Fruit fly (Drosophila melanogaster): ENCODE data around the gene RpS27.

Gene RpS27

dm6 chr3R:25205413-25205977 lies 41.8 kb downstream of the RpS27 start (continued):
- TF ChIP-seq ranshi (GFP tag; IDR thresholded peaks at IDR 0.05) (no peak), vvl (GFP tag; IDR thresholded peaks at IDR 0.05) (0 out of 2 replicates have a peak, but pooled peaks have one; percentile 6), crol (GFP tag; IDR thresholded peaks at IDR 0.05) (no peak), Hr78 (GFP tag; optimal IDR thresholded peaks at IDR 0.05) (no peak), disco-r (GFP tag; optimal IDR thresholded peaks at IDR 0.05) (no peak), sug (tag; optimal IDR thresholded peaks at IDR 0.05) (no peak), tll (GFP tag; optimal IDR thresholded peaks at IDR 0.05) (no peak), gem (tag; optimal IDR thresholded peaks at IDR 0.05) (no peak), CG13624 (GFP tag; optimal IDR thresholded peaks at IDR 0.05) (no peak), chinmo (GFP tag; IDR thresholded peaks at IDR 0.05; ENCODE audit: partially characterized antibody) (peak; percentile 88; the same call in 2 of the 4 replicates), ac (GFP tag; optimal IDR thresholded peaks at IDR 0.05) (no peak), sisA (GFP tag; IDR thresholded peaks at IDR 0.05) (no peak), ci (GFP tag; IDR thresholded peaks at IDR 0.05) (no peak), CG18599 (GFP tag; optimal IDR thresholded peaks at IDR 0.05) (no peak), nom (GFP tag; optimal IDR thresholded peaks at IDR 0.05) (peak; percentile 7), ara (GFP tag; IDR thresholded peaks at IDR 0.05) (no peak), CG10543 (GFP tag; optimal IDR thresholded peaks at IDR 0.05) (peak; percentile 63), CG7556 (GFP tag; optimal IDR thresholded peaks at IDR 0.05) (no peak), mirr (GFP tag; optimal IDR thresholded peaks at IDR 0.05) (peak; percentile 62), CG30020 (tag; optimal IDR thresholded peaks at IDR 0.05) (no peak), CG13894 (tag; optimal IDR thresholded peaks at IDR 0.05) (peak; percentile 82), Hr3 (GFP tag; optimal IDR thresholded peaks at IDR 0.05) (no peak), CG7745 (tag; optimal IDR thresholded peaks at IDR 0.05) (no peak), Adf1 (GFP tag; IDR thresholded peaks at IDR 0.05) (no peak; the same call in 1 of the 2 replicates), lbe (GFP tag; optimal IDR thresholded peaks at IDR 0.05) (peak; percentile 45), CG30431 (GFP tag; optimal IDR thresholded peaks at IDR 0.05) (no peak)

DNA sequence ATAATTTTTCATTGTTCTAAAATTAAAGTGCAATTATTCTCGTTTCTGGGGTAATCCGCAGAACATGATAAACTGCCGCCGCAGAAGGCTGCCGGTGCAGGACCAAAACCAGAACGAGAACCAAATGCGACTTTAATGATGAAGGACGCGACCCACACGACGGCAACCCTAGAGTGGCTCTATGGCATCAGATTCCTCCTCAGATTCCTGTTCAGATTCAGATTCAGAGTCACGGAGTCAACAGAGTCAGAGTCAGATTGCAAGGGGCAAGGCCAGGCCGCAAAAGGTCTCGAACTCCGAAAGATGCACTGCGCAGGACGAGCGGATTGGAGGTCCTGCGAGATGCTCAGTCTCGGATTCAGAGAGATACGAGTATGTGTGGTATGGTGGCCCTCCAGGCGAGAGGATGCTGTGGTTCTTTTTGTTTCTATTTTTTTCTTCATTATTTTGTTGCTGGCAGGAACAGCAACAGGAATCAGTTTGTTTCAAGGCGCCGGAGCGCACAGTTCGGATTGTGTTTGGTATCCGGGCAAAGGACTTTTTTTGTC lies 47.9 kb downstream of the RpS27 start, which contains the start of gene CG13654:
TSS of gene CG13654 (plus strand) at position 498 of the 548 bp plus-strand sequence.
- no peak for TF ChIP-seq Vsx1 (GFP tag; optimal IDR thresholded peaks at IDR 0.05)
- peak; percentile 16 for TF ChIP-seq abd-A (tag; optimal IDR thresholded peaks at IDR 0.05)
- TF ChIP-seq CG4820 (GFP tag; optimal IDR thresholded peaks at IDR 0.05): no peak
- TF ChIP-seq CG17328 (GFP tag; IDR thresholded peaks at IDR 0.05): no peak
- no peak for TF ChIP-seq fd64A (GFP tag; optimal IDR thresholded peaks at IDR 0.05)
- TF ChIP-seq CG11504 (tag; optimal IDR thresholded peaks at IDR 0.05): peak; percentile 46
- no peak for TF ChIP-seq CG17359 (tag; optimal IDR thresholded peaks at IDR 0.05)
- no peak for TF ChIP-seq CG3407 (GFP tag; optimal IDR thresholded peaks at IDR 0.05)
- no peak for TF ChIP-seq CG7357 (GFP tag; IDR thresholded peaks at IDR 0.05)
- no peak for TF ChIP-seq CG7987 (GFP tag; optimal IDR thresholded peaks at IDR 0.05)
- no peak for TF ChIP-seq CG8388 (GFP tag; optimal IDR thresholded peaks at IDR 0.05)
- peak; percentile 41 for TF ChIP-seq zen (tag; optimal IDR thresholded peaks at IDR 0.05)
- no peak for TF ChIP-seq CG12744 (GFP tag; optimal IDR thresholded peaks at IDR 0.05)
- no peak for TF ChIP-seq mirr (GFP tag; optimal IDR thresholded peaks at IDR 0.05)
- peak; percentile 78 for TF ChIP-seq ewg (GFP tag; optimal IDR thresholded peaks at IDR 0.05)
- TF ChIP-seq ab (GFP tag; optimal IDR thresholded peaks at IDR 0.05): no peak
- TF ChIP-seq nmo (GFP tag; optimal IDR thresholded peaks at IDR 0.05): no peak
- no peak for TF ChIP-seq Pdp1 (GFP tag; optimal IDR thresholded peaks at IDR 0.05)
- no peak for TF ChIP-seq nerfin-1 (tag; optimal IDR thresholded peaks at IDR 0.05)
- no peak for TF ChIP-seq aop (GFP tag; IDR thresholded peaks at IDR 0.05)
- no peak for TF ChIP-seq yki (optimal IDR thresholded peaks at IDR 0.05)
- TF ChIP-seq gem (tag; optimal IDR thresholded peaks at IDR 0.05): no peak
- peak; percentile 86 for TF ChIP-seq scrt (GFP tag; optimal IDR thresholded peaks at IDR 0.05)
- TF ChIP-seq Doc3 (GFP tag; IDR thresholded peaks at IDR 0.05; ENCODE audit: partially characterized antibody): no peak
- no peak for TF ChIP-seq vnd (GFP tag; IDR thresholded peaks at IDR 0.05; ENCODE audit: partially characterized antibody)

Data from whole organism, embryonic.